Fruit fly (Drosophila melanogaster) whole organism, prepupa: ENCODE measurements around the gene Vha36-3.

Experiments used
- Blimp-1 ChIP-seq: fragments of 200-800 bp; sonication (Bioruptor generic); optimal IDR thresholded peaks from 3 replicates; lab custom pipeline; 2017; ENCODE audit warnings: missing biosample characterization, missing genetic modification characterization, mild to moderate bottlenecking, moderate library complexity, missing genetic modification reagents
- CG10669 ChIP-seq: fragments of 200-800 bp; sonication (Bioruptor generic); optimal IDR thresholded peaks from 3 replicates; lab custom pipeline; 2018; ENCODE audit warnings: missing biosample characterization, mild to moderate bottlenecking, missing genetic modification characterization, moderate library complexity
- CG11294 ChIP-seq: fragments of 200-800 bp; sonication (Bioruptor generic); IDR thresholded peaks from 2 replicates; pipeline ENCODE4 v1.3.6; 2022; ENCODE audit warnings: missing biosample characterization, missing genetic modification characterization
- CG11902 ChIP-seq: fragments of 200-800 bp; sonication (Bioruptor generic); optimal IDR thresholded peaks from 3 replicates; lab custom pipeline; 2016; ENCODE audit warnings: missing biosample characterization, missing genetic modification characterization
- CG15336 ChIP-seq: fragments of 200-800 bp; sonication (Bioruptor generic); IDR thresholded peaks from 2 replicates; pipeline ENCODE4 v1.3.6; 2022; ENCODE audit warnings: missing biosample characterization, missing genetic modification characterization
- CG1621 ChIP-seq: fragments of 200-800 bp; sonication (Bioruptor generic); optimal IDR thresholded peaks from 3 replicates; lab custom pipeline; 2018; ENCODE audit warnings: missing biosample characterization, mild to moderate bottlenecking, missing genetic modification characterization
- CG16779 ChIP-seq: fragments of 200-800 bp; sonication (Bioruptor generic); optimal IDR thresholded peaks from 3 replicates; lab custom pipeline; 2017; ENCODE audit warnings: missing biosample characterization, mild to moderate bottlenecking, missing genetic modification characterization
- CG3032 ChIP-seq: fragments of 200-800 bp; optimal IDR thresholded peaks from 2 replicates; lab custom pipeline; 2019; ENCODE audit warnings: missing biosample characterization, mild to moderate bottlenecking, missing genetic modification characterization, moderate library complexity
- CG34406 ChIP-seq: fragments of 200-800 bp; sonication (Bioruptor generic); optimal IDR thresholded peaks from 3 replicates; lab custom pipeline; 2016; ENCODE audit warnings: missing biosample characterization, missing genetic modification characterization
- CG3919 ChIP-seq: fragments of 200-800 bp; sonication (Bioruptor generic); optimal IDR thresholded peaks from 3 replicates; lab custom pipeline; 2016; ENCODE audit warnings: missing biosample characterization, missing genetic modification characterization
- CG4318 ChIP-seq: fragments of 200-800 bp; sonication (Bioruptor generic); optimal IDR thresholded peaks from 3 replicates; lab custom pipeline; 2017; ENCODE audit warnings: missing biosample characterization, mild to moderate bottlenecking, missing genetic modification characterization
- CG6276 ChIP-seq: fragments of 200-800 bp; sonication (Bioruptor generic); optimal IDR thresholded peaks from 2 replicates; lab custom pipeline; 2017; ENCODE audit warnings: missing biosample characterization, mild to moderate bottlenecking, missing genetic modification characterization
- CG6792 ChIP-seq: fragments of 200-800 bp; sonication (Bioruptor generic); optimal IDR thresholded peaks from 3 replicates; lab custom pipeline; 2016; ENCODE audit warnings: missing biosample characterization, missing genetic modification characterization
- CG6808 ChIP-seq: fragments of 200-800 bp; sonication (Bioruptor generic); optimal IDR thresholded peaks from 3 replicates; lab custom pipeline; 2017; ENCODE audit warnings: missing biosample characterization, missing genetic modification characterization, mild to moderate bottlenecking, moderate library complexity, missing genetic modification reagents
- CG6854 ChIP-seq: fragments of 200-800 bp; sonication (Bioruptor generic); optimal IDR thresholded peaks from 2 replicates; lab custom pipeline; 2017; ENCODE audit warnings: missing biosample characterization, mild to moderate bottlenecking, missing genetic modification characterization
- CG8119 ChIP-seq: fragments of 200-800 bp; sonication (Bioruptor generic); IDR thresholded peaks from 3 replicates; pipeline ENCODE4 v1.3.6; 2022; ENCODE audit warnings: missing biosample characterization, missing genetic modification characterization
- CG8319 ChIP-seq: fragments of 200-800 bp; sonication (Bioruptor generic); optimal IDR thresholded peaks from 3 replicates; lab custom pipeline; 2016; ENCODE audit warnings: missing biosample characterization, missing genetic modification characterization
- CG8632 ChIP-seq: fragments of 200-800 bp; sonication (Bioruptor generic); optimal IDR thresholded peaks from 3 replicates; lab custom pipeline; 2016; ENCODE audit warnings: missing biosample characterization, missing genetic modification characterization
- Eip75B ChIP-seq: fragments of 200-800 bp; sonication (Bioruptor generic); optimal IDR thresholded peaks from 3 replicates; lab custom pipeline; 2016; ENCODE audit warnings: missing biosample characterization, missing genetic modification characterization
- Eip78C ChIP-seq: fragments of 200-800 bp; sonication (Bioruptor generic); peaks from one replicate; lab custom pipeline; 2016; ENCODE audit warnings: missing biosample characterization, missing genetic modification characterization
- Eip93F ChIP-seq: fragments of 200-800 bp; sonication (Bioruptor generic); optimal IDR thresholded peaks from 2 replicates; lab custom pipeline; 2016; ENCODE audit warnings: missing biosample characterization, mild to moderate bottlenecking, missing genetic modification characterization
- Ets96B ChIP-seq: fragments of 200-800 bp; optimal IDR thresholded peaks from 2 replicates; lab custom pipeline; 2019; ENCODE audit warnings: missing biosample characterization, mild to moderate bottlenecking, missing genetic modification characterization, moderate library complexity
- Gug ChIP-seq: fragments of 200-800 bp; sonication (Bioruptor generic); IDR thresholded peaks from 2 replicates; pipeline ENCODE4 v1.3.6; 2022; ENCODE audit warnings: missing biosample characterization, missing genetic modification characterization
- Hr38 ChIP-seq: sonication (Bioruptor generic); optimal IDR thresholded peaks from 2 replicates; lab custom pipeline; 2016; ENCODE audit warnings: missing biosample characterization, missing genetic modification characterization
- Hr39 ChIP-seq: fragments of 200-800 bp; sonication (Bioruptor generic); optimal IDR thresholded peaks from 2 replicates; lab custom pipeline; 2016; ENCODE audit warnings: missing biosample characterization, missing genetic modification characterization
- Lpt ChIP-seq: fragments of 200-800 bp; sonication (Bioruptor generic); optimal IDR thresholded peaks from 3 replicates; lab custom pipeline; 2016; ENCODE audit warnings: missing biosample characterization, missing genetic modification characterization
- Met ChIP-seq: fragments of 200-800 bp; sonication (Bioruptor generic); optimal IDR thresholded peaks from 3 replicates; lab custom pipeline; 2016; ENCODE audit warnings: missing biosample characterization, missing genetic modification characterization
- OdsH ChIP-seq: fragments of 200-800 bp; sonication (Bioruptor generic); optimal IDR thresholded peaks from 3 replicates; lab custom pipeline; 2016; ENCODE audit warnings: missing biosample characterization, missing genetic modification characterization
- Smox ChIP-seq: fragments of 200-800 bp; sonication (Bioruptor generic); optimal IDR thresholded peaks from 3 replicates; lab custom pipeline; 2016; ENCODE audit warnings: missing biosample characterization, missing genetic modification characterization
- Sox14 ChIP-seq: fragments of 200-800 bp; sonication (Bioruptor generic); optimal IDR thresholded peaks from 3 replicates; lab custom pipeline; 2016; ENCODE audit warnings: missing biosample characterization, missing genetic modification characterization
- Sox15 ChIP-seq: fragments of 200-800 bp; sonication (Bioruptor generic); optimal IDR thresholded peaks from 3 replicates; lab custom pipeline; 2016; ENCODE audit warnings: missing biosample characterization, missing genetic modification characterization
- achi ChIP-seq: fragments of 200-800 bp; sonication (Bioruptor generic); optimal IDR thresholded peaks from 3 replicates; lab custom pipeline; 2016; ENCODE audit warnings: missing biosample characterization, missing genetic modification characterization
- cyc ChIP-seq: fragments of 200-800 bp; sonication (Bioruptor generic); optimal IDR thresholded peaks from 3 replicates; lab custom pipeline; 2016; ENCODE audit warnings: missing biosample characterization, missing genetic modification characterization
- dsx ChIP-seq: fragments of 200-800 bp; optimal IDR thresholded peaks from 3 replicates; lab custom pipeline; 2019; ENCODE audit warnings: missing biosample characterization, mild to moderate bottlenecking, missing genetic modification characterization, moderate library complexity; ENCODE audit not compliant: poor library complexity, severe bottlenecking
- eg ChIP-seq: fragments of 200-800 bp; sonication (Bioruptor generic); IDR thresholded peaks from 3 replicates; pipeline ENCODE4 v1.3.6; 2022; ENCODE audit warnings: missing biosample characterization, missing genetic modification characterization
- esn ChIP-seq: fragments of 200-800 bp; sonication (Bioruptor generic); optimal IDR thresholded peaks from 2 replicates; lab custom pipeline; 2016; ENCODE audit warnings: missing biosample characterization, mild to moderate bottlenecking, missing genetic modification characterization, moderate library complexity
- fd59A ChIP-seq: fragments of 200-800 bp; sonication (Bioruptor generic); optimal IDR thresholded peaks from 2 replicates; lab custom pipeline; 2017; ENCODE audit warnings: missing biosample characterization, mild to moderate bottlenecking, missing genetic modification characterization, missing genetic modification reagents
- fd85E ChIP-seq: fragments of 200-800 bp; sonication (Bioruptor generic); optimal IDR thresholded peaks from 3 replicates; lab custom pipeline; 2016; ENCODE audit warnings: missing biosample characterization, missing genetic modification characterization
- lz ChIP-seq: fragments of 200-800 bp; sonication (Bioruptor generic); optimal IDR thresholded peaks from 3 replicates; lab custom pipeline; 2016; ENCODE audit warnings: missing biosample characterization, missing genetic modification characterization
- salr ChIP-seq, 2 experiments: fragments of 200-800 bp; sonication (Bioruptor generic); optimal IDR thresholded peaks; 3 replicates each; lab custom pipeline; 2016 to 2018; ENCODE audit warnings: missing biosample characterization in 2 of 2, missing genetic modification characterization in 2 of 2, mild to moderate bottlenecking in 1 of 2
- spab ChIP-seq: fragments of 200-800 bp; sonication (Bioruptor generic); optimal IDR thresholded peaks from 2 replicates; lab custom pipeline; 2017; ENCODE audit warnings: missing biosample characterization, mild to moderate bottlenecking, missing genetic modification characterization, missing genetic modification reagents
- ss ChIP-seq, 2 experiments: fragments of 200-800 bp; sonication (Bioruptor generic); optimal IDR thresholded peaks; 2 replicates in 1 of 2; 3 replicates in 1 of 2; lab custom pipeline; 2017 to 2018; ENCODE audit warnings: mild to moderate bottlenecking in 2 of 2, missing biosample characterization in 2 of 2, missing genetic modification characterization in 2 of 2, moderate library complexity in 1 of 2
- svp ChIP-seq: fragments of 200-800 bp; sonication (Bioruptor generic); peaks from one replicate; lab custom pipeline; 2016; ENCODE audit warnings: missing biosample characterization, missing genetic modification characterization
- topi ChIP-seq: fragments of 200-800 bp; sonication (Bioruptor generic); optimal IDR thresholded peaks from 3 replicates; lab custom pipeline; 2016; ENCODE audit warnings: missing biosample characterization, missing genetic modification characterization
- vri ChIP-seq: fragments of 200-800 bp; sonication (Bioruptor generic); optimal IDR thresholded peaks from 3 replicates; lab custom pipeline; 2016; ENCODE audit warnings: missing biosample characterization, mild to moderate bottlenecking, missing genetic modification characterization

Vha36-3 gene

DNA sequence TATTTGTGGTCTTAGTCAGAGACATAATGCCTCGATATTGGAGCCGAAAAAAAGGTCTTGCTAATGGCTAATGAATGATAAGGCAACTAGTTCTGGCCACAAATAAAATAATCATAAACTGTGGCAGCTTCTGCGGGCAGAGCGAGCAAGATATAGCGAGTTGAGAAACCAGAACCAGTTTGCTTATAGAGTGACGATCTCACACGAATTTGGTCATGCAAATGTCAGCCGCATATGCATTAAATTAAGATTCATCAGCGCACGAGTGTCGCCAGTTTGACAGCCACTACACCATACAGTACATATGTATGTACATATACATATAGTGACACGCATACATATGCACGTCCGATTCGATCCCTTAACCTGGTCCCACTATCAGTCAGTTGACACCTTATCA, 42.0 kb downstream of the Vha36-3 start:
- TF ChIP-seq CG1621 (tag; lab: Kevin White, UChicago) (no peak), CG3032 (tag; lab: Kevin White, UChicago) (no peak), fd59A (GFP tag; lab: Kevin White, UChicago) (no peak), svp (GFP tag; lab: Kevin White, UChicago) (no peak), lz (GFP tag; lab: Kevin White, UChicago) (no peak), Blimp-1 (GFP tag; lab: Kevin White, UChicago) (no peak), CG8119 (GFP tag; lab: Robert Waterston, UW) (no peak), Smox (no peak), CG11294 (GFP tag; lab: Robert Waterston, UW) (no peak), CG8632 (GFP tag; lab: Kevin White, UChicago) (no peak), CG10669 (GFP tag; lab: Kevin White, UChicago) (no peak), CG6276 (GFP tag; lab: Kevin White, UChicago) (no peak), OdsH (GFP tag; lab: Kevin White, UChicago) (no peak), Gug (GFP tag; lab: Robert Waterston, UW) (no peak), salr (GFP tag; optimal IDR thresholded peaks at IDR 0.05; lab: Kevin White, UChicago) (no peak), achi (GFP tag; lab: Kevin White, UChicago) (no peak), Eip75B (GFP tag; lab: Kevin White, UChicago) (no peak), spab (GFP tag; lab: Kevin White, UChicago) (no peak), CG6792 (GFP tag; lab: Kevin White, UChicago) (no peak), Hr39 (GFP tag; lab: Kevin White, UChicago) (no peak)

DNA sequence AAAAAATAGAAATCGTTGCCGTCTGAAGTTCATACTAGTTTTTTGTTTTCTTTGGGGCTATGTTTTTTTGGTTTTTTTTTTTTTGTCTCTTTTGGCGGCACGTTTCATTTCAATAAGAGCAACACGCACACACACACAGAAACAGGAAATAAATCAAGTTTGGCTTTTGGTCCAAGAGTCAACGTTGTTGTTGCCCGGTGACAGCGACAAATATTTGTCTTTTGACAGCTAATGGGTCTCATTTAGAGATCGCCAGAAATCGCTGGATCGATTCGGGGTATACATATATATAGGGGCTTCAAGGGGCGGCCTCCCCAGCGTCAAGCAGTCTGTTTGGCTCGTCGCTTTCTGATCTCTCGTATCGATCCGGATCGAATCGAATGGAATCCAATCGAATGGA, 43.0 kb downstream of the Vha36-3 start:
- TF ChIP-seq cyc, result no peak
- TF ChIP-seq Smox, result no peak
- TF ChIP-seq CG16779 (tag; lab: Kevin White, UChicago), result no peak
- TF ChIP-seq CG6792 (GFP tag; lab: Kevin White, UChicago), result no peak
- TF ChIP-seq CG11902, result no peak
- no peak for TF ChIP-seq CG4318 (GFP tag; lab: Kevin White, UChicago)
- no peak for TF ChIP-seq Ets96B (tag; lab: Kevin White, UChicago)
- no peak for TF ChIP-seq eg
- TF ChIP-seq CG1621 (tag; lab: Kevin White, UChicago), result no peak

DNA sequence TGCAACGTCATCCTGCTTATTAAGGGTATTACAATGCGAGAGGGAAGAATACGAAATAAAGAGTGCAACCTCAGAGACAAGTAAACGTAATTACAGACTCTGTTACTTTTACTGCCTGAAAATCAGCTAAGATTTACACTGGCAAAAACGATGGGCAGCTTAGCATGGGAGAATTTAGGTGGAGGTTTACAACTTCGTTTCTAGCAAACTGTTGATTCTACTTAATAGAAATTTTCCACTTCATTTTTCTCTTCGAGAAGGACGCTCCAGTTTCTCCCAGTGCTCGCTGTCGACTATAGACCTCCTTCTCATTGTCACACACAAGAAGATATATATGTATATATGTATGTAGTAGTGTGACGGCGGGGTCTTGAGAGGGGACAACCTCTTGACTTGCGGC, 44.2 kb downstream of the Vha36-3 start:
- TF ChIP-seq ss (GFP tag; optimal IDR thresholded peaks at IDR 0.05; lab: Kevin White, UChicago), result peak; percentile 72 to 81
- peak; percentile 85 for TF ChIP-seq OdsH (GFP tag; lab: Kevin White, UChicago)
- peak; percentile 75 for TF ChIP-seq Sox15 (GFP tag; lab: Kevin White, UChicago)
- TF ChIP-seq CG10669 (GFP tag; lab: Kevin White, UChicago), result peak; percentile 75
- TF ChIP-seq Lpt, result peak; percentile 67
- no peak for TF ChIP-seq vri (GFP tag; lab: Kevin White, UChicago)
- TF ChIP-seq fd85E (GFP tag; lab: Kevin White, UChicago), result no peak
- TF ChIP-seq CG8319 (GFP tag; lab: Kevin White, UChicago), result peak; percentile 57
- peak; percentile 90 for TF ChIP-seq CG3032 (tag; lab: Kevin White, UChicago)
- no peak for TF ChIP-seq CG6854 (GFP tag; lab: Kevin White, UChicago)
- TF ChIP-seq Blimp-1 (GFP tag; lab: Kevin White, UChicago), result no peak
- peak; percentile 71 for TF ChIP-seq CG3919
- TF ChIP-seq esn (GFP tag; lab: Kevin White, UChicago), result peak; percentile 64
- TF ChIP-seq CG15336 (GFP tag; lab: Robert Waterston, UW), result peak; percentile 67
- peak; percentile 70 for TF ChIP-seq Gug (GFP tag; lab: Robert Waterston, UW)
- TF ChIP-seq eg, result peak; percentile 81
- TF ChIP-seq achi (GFP tag; lab: Kevin White, UChicago), result peak; percentile 79
- peak; percentile 65 to 80 for TF ChIP-seq salr (GFP tag; optimal IDR thresholded peaks at IDR 0.05; lab: Kevin White, UChicago)
- peak; percentile 70 for TF ChIP-seq CG8632 (GFP tag; lab: Kevin White, UChicago)
- peak; percentile 35 for TF ChIP-seq topi
- TF ChIP-seq Eip75B (GFP tag; lab: Kevin White, UChicago), result peak; percentile 66
- peak; percentile 63 for TF ChIP-seq CG6808
- TF ChIP-seq Ets96B (tag; lab: Kevin White, UChicago), result peak; percentile 71
- peak; percentile 90 for TF ChIP-seq Eip78C
- TF ChIP-seq CG4318 (GFP tag; lab: Kevin White, UChicago), result peak; percentile 26
- peak; percentile 61 for TF ChIP-seq Met
- no peak for TF ChIP-seq Hr38 (GFP tag; lab: Kevin White, UChicago)
- peak; percentile 63 for TF ChIP-seq dsx
- no peak for TF ChIP-seq Eip93F (GFP tag; lab: Kevin White, UChicago)
- TF ChIP-seq CG11294 (GFP tag; lab: Robert Waterston, UW), result peak; percentile 69
- TF ChIP-seq fd59A (GFP tag; lab: Kevin White, UChicago), result peak; percentile 83
- peak; percentile 77 for TF ChIP-seq Sox14 (GFP tag; lab: Kevin White, UChicago)
- TF ChIP-seq Hr39 (GFP tag; lab: Kevin White, UChicago), result peak; percentile 72
- peak; percentile 65 for TF ChIP-seq spab (GFP tag; lab: Kevin White, UChicago)
- peak; percentile 76 for TF ChIP-seq CG34406
- TF ChIP-seq svp (GFP tag; lab: Kevin White, UChicago), result peak; percentile 6
